Worm (Caenorhabditis elegans) whole organism, L4 larva: ENCODE results near the gene nhr-105.

ENCODE experiments used
- F10B5.3 ChIP-seq: sonication (generic microtip); optimal IDR thresholded peaks from 2 replicates; lab custom pipeline; 2016; ENCODE audit warnings: mild to moderate bottlenecking, missing genetic modification characterization, missing compliant biosample characterization
- R02D3.7 ChIP-seq: fragments of 150-350 bp; sonication (generic microtip); optimal IDR thresholded peaks from 3 replicates; lab custom pipeline; 2014; ENCODE audit warnings: missing biosample characterization, missing genetic modification characterization
- Y48G9A.11 ChIP-seq: fragments of 200-800 bp; sonication (Bioruptor generic); IDR thresholded peaks from 2 replicates; pipeline ENCODE4 v1.3.6; 2022; ENCODE audit warnings: missing genetic modification reagents, missing genetic modification characterization, missing compliant biosample characterization
- ZK546.5 ChIP-seq, 2 experiments: sonication (generic microtip); optimal IDR thresholded peaks; 2 replicates each; lab custom pipeline; 2017; ENCODE audit warnings: missing biosample characterization in 2 of 2, missing genetic modification characterization in 2 of 2
- aha-1 ChIP-seq: fragments of 150-350 bp; peaks from one replicate; lab custom pipeline; 2014; ENCODE audit warnings: missing biosample characterization, missing genetic modification characterization
- arid-1 ChIP-seq: fragments of 200-800 bp; sonication (Bioruptor generic); conservative IDR thresholded peaks from 2 replicates; pipeline ENCODE4 v1.3.6; 2022; ENCODE audit warnings: missing genetic modification reagents, missing genetic modification characterization, missing compliant biosample characterization
- ceh-28 ChIP-seq: fragments of 150-350 bp; optimal IDR thresholded peaks from 2 replicates; lab custom pipeline; 2014; ENCODE audit warnings: missing biosample characterization, missing genetic modification reagents, missing genetic modification characterization
- ceh-32 ChIP-seq: sonication (generic microtip); optimal IDR thresholded peaks from 2 replicates; lab custom pipeline; 2016; ENCODE audit warnings: mild to moderate bottlenecking, missing genetic modification characterization, missing compliant biosample characterization; ENCODE audit not compliant: poor library complexity
- ceh-82 ChIP-seq: sonication (generic microtip); optimal IDR thresholded peaks from 2 replicates; lab custom pipeline; 2017; ENCODE audit warnings: missing biosample characterization, missing genetic modification characterization
- ces-1 ChIP-seq: fragments of 150-350 bp; sonication (generic microtip); optimal IDR thresholded peaks from 4 replicates; lab custom pipeline; 2014; ENCODE audit warnings: missing biosample characterization, missing genetic modification reagents, missing genetic modification characterization
- daf-12 ChIP-seq: fragments of 150-350 bp; optimal IDR thresholded peaks from 2 replicates; lab custom pipeline; 2014; ENCODE audit warnings: missing biosample characterization, missing genetic modification reagents, missing genetic modification characterization
- daf-16 ChIP-seq, 3 experiments: sonication (generic microtip); optimal IDR thresholded peaks; 2 replicates each; lab custom pipeline; 2016 to 2017; ENCODE audit warnings: missing genetic modification characterization in 3 of 3, missing genetic modification reagents in 3 of 3, mild to moderate bottlenecking in 2 of 3, missing compliant biosample characterization in 2 of 3, missing biosample characterization in 1 of 3, moderate library complexity in 1 of 3
- dmd-6 ChIP-seq: fragments of 200-800 bp; sonication (Bioruptor generic); IDR thresholded peaks from 2 replicates; pipeline ENCODE4 v1.3.6; 2022; ENCODE audit warnings: missing genetic modification reagents, missing genetic modification characterization, missing compliant biosample characterization
- dpl-1 ChIP-seq: fragments of 150-350 bp; optimal IDR thresholded peaks from 2 replicates; lab custom pipeline; 2014; ENCODE audit warnings: missing biosample characterization, missing genetic modification reagents, missing genetic modification characterization
- duxl-1 ChIP-seq: sonication (generic microtip); optimal IDR thresholded peaks from 2 replicates; lab custom pipeline; 2016; ENCODE audit warnings: mild to moderate bottlenecking, missing genetic modification characterization, moderate library complexity, missing compliant biosample characterization; ENCODE audit not compliant: poor library complexity
- dve-1 ChIP-seq: sonication (generic microtip); optimal IDR thresholded peaks from 2 replicates; lab custom pipeline; 2017; ENCODE audit warnings: antibody characterized with exemption, mild to moderate bottlenecking, missing genetic modification characterization, missing compliant biosample characterization; ENCODE audit not compliant: insufficient read depth
- fkh-10 ChIP-seq: fragments of 150-350 bp; optimal IDR thresholded peaks from 2 replicates; lab custom pipeline; 2014; ENCODE audit warnings: missing biosample characterization, missing genetic modification reagents, missing genetic modification characterization
- hlh-11 ChIP-seq: fragments of 200-800 bp; sonication (Bioruptor generic); optimal IDR thresholded peaks from 2 replicates; lab custom pipeline; 2018; ENCODE audit warnings: mild to moderate bottlenecking, missing genetic modification characterization, missing compliant biosample characterization
- jun-1 ChIP-seq: fragments of 150-350 bp; optimal IDR thresholded peaks from 2 replicates; lab custom pipeline; 2014; ENCODE audit warnings: missing biosample characterization, missing genetic modification reagents, missing genetic modification characterization
- mdl-1 ChIP-seq, 2 experiments: fragments of 150-350 bp in 1 of 2; sonication (generic microtip) in 1 of 2; optimal IDR thresholded peaks; 2 replicates each; lab custom pipeline; 2014 to 2017; ENCODE audit warnings: missing biosample characterization in 2 of 2, missing genetic modification characterization in 2 of 2
- mxl-2 ChIP-seq: fragments of 200-800 bp; sonication (Bioruptor generic); conservative IDR thresholded peaks from 2 replicates; pipeline ENCODE4 v1.3.6; 2022; ENCODE audit warnings: missing genetic modification reagents, missing genetic modification characterization, missing compliant biosample characterization
- mxl-3 ChIP-seq: fragments of 200-800 bp; sonication (Bioruptor generic); optimal IDR thresholded peaks from 2 replicates; lab custom pipeline; 2018; ENCODE audit warnings: mild to moderate bottlenecking, missing genetic modification characterization, missing compliant biosample characterization
- nhr-10 ChIP-seq: fragments of 150-350 bp; optimal IDR thresholded peaks from 2 replicates; lab custom pipeline; 2014; ENCODE audit warnings: missing biosample characterization, missing genetic modification characterization
- nhr-102 ChIP-seq: sonication (generic microtip); optimal IDR thresholded peaks from 2 replicates; lab custom pipeline; 2016; ENCODE audit warnings: mild to moderate bottlenecking, missing genetic modification characterization, moderate library complexity, missing compliant biosample characterization
- nhr-11 ChIP-seq: fragments of 150-350 bp; optimal IDR thresholded peaks from 2 replicates; lab custom pipeline; 2014; ENCODE audit warnings: missing biosample characterization, missing genetic modification characterization
- nhr-237 ChIP-seq: sonication (generic microtip); optimal IDR thresholded peaks from 2 replicates; lab custom pipeline; 2017; ENCODE audit warnings: missing biosample characterization, missing genetic modification characterization
- nhr-28 ChIP-seq: fragments of 150-350 bp; optimal IDR thresholded peaks from 2 replicates; lab custom pipeline; 2014; ENCODE audit warnings: missing biosample characterization, missing genetic modification characterization
- nhr-6 ChIP-seq: fragments of 150-350 bp; optimal IDR thresholded peaks from 2 replicates; lab custom pipeline; 2014; ENCODE audit warnings: missing biosample characterization, missing genetic modification characterization
- nhr-76 ChIP-seq: fragments of 150-350 bp; optimal IDR thresholded peaks from 2 replicates; lab custom pipeline; 2014; ENCODE audit warnings: missing biosample characterization, missing genetic modification characterization
- php-3 ChIP-seq: fragments of 200-800 bp; sonication (Bioruptor generic); IDR thresholded peaks from 2 replicates; pipeline ENCODE4 v1.3.6; 2022; ENCODE audit warnings: missing genetic modification reagents, missing genetic modification characterization, missing compliant biosample characterization
- pqm-1 ChIP-seq: sonication (generic microtip); optimal IDR thresholded peaks from 2 replicates; lab custom pipeline; 2017; ENCODE audit warnings: missing biosample characterization, missing genetic modification characterization
- saeg-2 ChIP-seq: fragments of 200-800 bp; sonication (Bioruptor generic); IDR thresholded peaks from 2 replicates; pipeline ENCODE4 v1.3.6; 2022; ENCODE audit warnings: missing genetic modification reagents, missing genetic modification characterization, missing compliant biosample characterization
- set-16 ChIP-seq: fragments of 200-800 bp; sonication (Bioruptor generic); IDR thresholded peaks from 2 replicates; pipeline ENCODE4 v1.3.6; 2022; ENCODE audit warnings: missing genetic modification reagents, missing genetic modification characterization, missing compliant biosample characterization
- snpc-1.2 ChIP-seq: fragments of 200-800 bp; sonication (Bioruptor generic); IDR thresholded peaks from 2 replicates; pipeline ENCODE4 v1.3.6; 2022; ENCODE audit warnings: missing genetic modification reagents, missing genetic modification characterization, missing compliant biosample characterization
- snpc-4 ChIP-seq: fragments of 150-350 bp; optimal IDR thresholded peaks from 2 replicates; lab custom pipeline; 2014; ENCODE audit warnings: missing biosample characterization, missing genetic modification characterization
- unc-62 ChIP-seq, 3 experiments: fragments of 150-350 bp in 1 of 3; sonication (generic microtip); optimal IDR thresholded peaks in 2 of 3; peaks in 1 of 3; 1 replicate in 1 of 3; 2 replicates in 2 of 3; lab custom pipeline; 2014 to 2017; ENCODE audit warnings: missing biosample characterization in 3 of 3, missing genetic modification characterization in 3 of 3, missing genetic modification reagents in 3 of 3, missing genotype in 1 of 3
- zip-2 ChIP-seq: fragments of 150-350 bp; optimal IDR thresholded peaks from 2 replicates; lab custom pipeline; 2014; ENCODE audit warnings: missing biosample characterization, missing genetic modification characterization

The nhr-105 gene

DNA sequence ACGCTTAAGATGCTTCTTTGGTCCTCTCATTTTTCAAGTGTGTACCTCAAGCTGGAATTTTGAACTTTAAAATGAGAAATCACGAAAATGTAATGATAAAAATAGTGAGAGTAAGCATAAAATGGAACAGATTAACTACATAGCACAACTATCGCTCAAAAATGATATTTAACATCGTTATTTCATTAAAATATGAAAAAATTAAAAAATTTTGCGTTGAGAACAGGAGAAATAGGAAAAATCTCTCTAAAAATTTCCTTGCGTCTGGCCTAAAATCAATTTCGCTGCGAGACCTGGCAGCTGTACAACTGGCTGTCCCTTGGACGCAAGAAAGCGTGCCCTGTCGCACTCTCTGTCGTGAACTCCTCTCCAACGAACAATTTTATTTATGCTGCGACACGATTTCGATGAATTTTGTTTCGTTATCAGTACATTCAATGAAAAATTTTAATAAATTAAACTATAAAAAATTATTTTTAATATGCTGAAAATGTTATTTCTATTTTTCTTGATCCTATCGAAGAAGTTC is 34.7 kb downstream of the nhr-105 start, which contains the start of gene rps-4 (continued):
- peak; percentile 58; the same call in 1 of the 2 replicates for TF ChIP-seq arid-1 (GFP tag; lab: Robert Waterston, UW)

ce11 chrIV:7094216-7094758 is 44.3 kb downstream of the nhr-105 start, which contains the start of gene deb-1:
deb-1 (minus strand) TSS chrIV:7094266.
- TF ChIP-seq ceh-82 (tag; lab: Kevin White, UChicago) (no peak), dve-1 (tag; lab: Kevin White, UChicago) (peak; percentile 26), pqm-1 (peak; percentile 82), fkh-10 (GFP tag; lab: Kevin White, UChicago) (no peak), ceh-32 (tag; lab: Kevin White, UChicago) (no peak), R02D3.7 (tag; lab: Kevin White, UChicago) (no peak), nhr-11 (tag; lab: Kevin White, UChicago) (no peak), F10B5.3 (no peak), nhr-10 (no peak), nhr-102 (no peak), arid-1 (GFP tag; lab: Robert Waterston, UW) (no peak), nhr-6 (tag; lab: Kevin White, UChicago) (no peak), daf-16 (GFP tag; optimal IDR thresholded peaks at IDR 0.05; lab: Kevin White, UChicago) (no peak), daf-16 (tag; optimal IDR thresholded peaks at IDR 0.05; lab: Kevin White, UChicago) (peak; percentile 96), set-16 (no peak), zip-2 (no peak), ceh-28 (tag; lab: Kevin White, UChicago) (no peak), nhr-28 (tag; lab: Kevin White, UChicago) (peak; percentile 5), mdl-1 (tag; optimal IDR thresholded peaks at IDR 0.05; lab: Kevin White, UChicago) (no peak)

DNA sequence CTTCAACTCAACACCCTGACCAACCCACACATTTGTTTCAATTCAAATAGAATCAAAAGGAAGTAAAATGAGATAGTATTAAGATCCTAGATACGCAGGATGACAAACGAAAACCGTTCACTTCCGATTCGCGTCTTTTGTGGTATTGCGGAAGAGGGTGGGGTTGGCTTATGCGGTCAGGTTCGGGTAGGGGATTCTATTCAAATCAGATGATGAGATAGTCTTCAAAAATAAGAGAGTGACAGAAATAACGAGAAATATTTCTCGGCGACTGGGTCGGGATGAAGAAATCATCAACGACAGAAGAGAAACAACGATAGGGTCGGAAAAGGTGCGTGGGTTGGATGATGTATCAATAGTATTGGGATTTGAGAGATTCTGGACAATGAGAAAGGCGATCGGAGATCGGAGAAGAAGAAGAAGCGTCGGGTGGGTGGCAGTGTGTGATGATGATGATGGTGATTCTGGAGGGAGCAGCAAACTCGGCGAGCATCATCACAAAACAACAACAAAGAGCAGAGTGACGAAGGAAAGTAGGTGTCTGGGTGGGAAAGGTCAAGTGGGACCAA is 45.5 kb downstream of the nhr-105 start:
- TF ChIP-seq unc-62 (GFP tag; optimal IDR thresholded peaks at IDR 0.05 in 1 of 2; lab: Kevin White, UChicago) (peak in 1 of 2 experiments; percentile 67), unc-62 (tag; optimal IDR thresholded peaks at IDR 0.05; lab: Kevin White, UChicago) (no peak), nhr-76 (tag; lab: Kevin White, UChicago) (no peak), nhr-237 (no peak), daf-12 (tag; lab: Kevin White, UChicago) (no peak), duxl-1 (tag; lab: Kevin White, UChicago) (no peak), hlh-11 (tag; lab: Kevin White, UChicago) (peak; percentile 12), aha-1 (peak; percentile 24), php-3 (no peak), snpc-4 (no peak), zip-2 (no peak), pqm-1 (no peak), dpl-1 (GFP tag; lab: Kevin White, UChicago) (no peak), ZK546.5 (tag; optimal IDR thresholded peaks at IDR 0.05; lab: Kevin White, UChicago) (no peak), nhr-11 (tag; lab: Kevin White, UChicago) (peak; percentile 36), jun-1 (no peak), mxl-3 (peak; percentile 16), daf-16 (GFP tag; optimal IDR thresholded peaks at IDR 0.05; lab: Kevin White, UChicago) (peak in 1 of 2 experiments; percentile 49), daf-16 (tag; optimal IDR thresholded peaks at IDR 0.05; lab: Kevin White, UChicago) (no peak), ces-1 (GFP tag; lab: Kevin White, UChicago) (no peak), Y48G9A.11 (GFP tag; lab: Robert Waterston, UW) (no peak)

- TF ChIP-seq zip-2: no peak
- TF ChIP-seq Y48G9A.11 (GFP tag; lab: Robert Waterston, UW): no peak
- no peak for TF ChIP-seq nhr-11 (tag; lab: Kevin White, UChicago)
- no peak for TF ChIP-seq jun-1
- no peak for TF ChIP-seq mxl-2 (GFP tag; lab: Robert Waterston, UW)
- no peak for TF ChIP-seq saeg-2 (GFP tag; lab: Robert Waterston, UW)
- no peak for TF ChIP-seq dmd-6
- no peak for TF ChIP-seq snpc-1.2 (GFP tag; lab: Robert Waterston, UW)
These were observed 46.1 kb downstream of the nhr-105 start for ce11 chrIV:7096097-7096496.
